Fruit fly (Drosophila melanogaster): Measurements from ENCODE around the gene Scsalpha1.
A peak's percentile ranks its signal among the peaks of the same experiment; 100 is the strongest.

Scsalpha1 gene

DNA sequence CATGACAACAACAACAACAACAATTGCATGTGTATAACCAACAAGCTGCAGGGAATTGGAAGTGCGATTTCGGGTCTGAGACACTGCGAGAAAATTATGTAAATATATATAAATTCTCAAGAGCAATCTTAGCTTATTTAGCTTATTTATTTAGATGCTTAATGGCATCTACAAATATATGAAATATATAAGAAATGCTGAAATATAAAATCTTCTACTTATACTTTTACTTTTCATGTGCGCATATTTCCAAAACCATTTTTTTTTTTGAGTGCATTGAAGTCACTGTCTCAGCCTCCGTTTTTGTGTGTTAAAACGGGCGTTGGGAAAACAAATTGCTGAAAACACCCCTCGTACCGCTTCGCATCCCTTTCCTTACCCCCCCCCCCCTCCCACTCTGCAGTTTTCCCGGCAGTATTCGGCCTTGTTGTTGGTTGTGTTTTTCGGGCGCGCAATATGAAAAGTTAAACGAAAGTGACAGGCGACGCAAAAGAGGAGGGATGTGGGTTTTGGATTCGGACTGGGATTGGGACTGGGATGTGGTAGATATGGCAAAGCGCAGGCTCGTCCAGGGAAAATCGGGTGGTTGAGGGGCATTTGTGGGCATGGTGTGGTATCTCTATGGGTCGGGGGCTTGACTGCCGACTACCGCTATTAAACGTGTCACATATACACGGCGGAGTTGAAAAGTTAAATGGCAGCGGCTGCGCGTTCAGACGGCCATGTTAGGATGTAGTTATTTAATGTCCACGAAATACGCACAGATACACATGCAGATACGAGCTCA lies 41.4 kb downstream of the Scsalpha1 start (continued):
- TF ChIP-seq CG15073 (GFP tag; optimal IDR thresholded peaks at IDR 0.05) = no peak
- no peak for TF ChIP-seq ac (GFP tag; optimal IDR thresholded peaks at IDR 0.05)
- TF ChIP-seq CG12769 (tag; optimal IDR thresholded peaks at IDR 0.05) = no peak
- no peak for TF ChIP-seq Dek (tag; optimal IDR thresholded peaks at IDR 0.05)
- TF ChIP-seq Stat92E (GFP tag; optimal IDR thresholded peaks at IDR 0.05) = peak in 1 of 3 experiments; percentile 11
- TF ChIP-seq Adf1 (GFP tag; IDR thresholded peaks at IDR 0.05) = no peak
- TF ChIP-seq gcm (GFP tag; optimal IDR thresholded peaks at IDR 0.05) = peak; percentile 55
- peak in 1 of 2 experiments; percentile 94 for TF ChIP-seq tll (GFP tag; optimal IDR thresholded peaks at IDR 0.05)
- peak; percentile 51; the same call in 1 of the 2 replicates for TF ChIP-seq ranshi (GFP tag; IDR thresholded peaks at IDR 0.05)
- TF ChIP-seq inv (GFP tag; IDR thresholded peaks at IDR 0.05; ENCODE audit: partially characterized antibody) = no peak
- TF ChIP-seq wdn (GFP tag; IDR thresholded peaks at IDR 0.05) = no peak
- TF ChIP-seq Ravus (GFP tag; IDR thresholded peaks at IDR 0.05) = no peak
- TF ChIP-seq Dip3 (GFP tag; optimal IDR thresholded peaks at IDR 0.05) = no peak
- TF ChIP-seq unpg (GFP tag; optimal IDR thresholded peaks at IDR 0.05) = peak; percentile 63
- TF ChIP-seq az2 (GFP tag; optimal IDR thresholded peaks at IDR 0.05) = peak; percentile 69
- no peak for TF ChIP-seq ham (GFP tag; IDR thresholded peaks at IDR 0.05)
- TF ChIP-seq Awh (GFP tag; IDR thresholded peaks at IDR 0.05) = peak; percentile 81
- peak; percentile 11 for TF ChIP-seq chn (GFP tag; optimal IDR thresholded peaks at IDR 0.05)
- peak; percentile 93 for TF ChIP-seq sens (GFP tag)
- TF ChIP-seq Atf-2 (GFP tag; optimal IDR thresholded peaks at IDR 0.05) = no peak
- no peak for TF ChIP-seq CG34422 (GFP tag; IDR thresholded peaks at IDR 0.05)
- no peak for TF ChIP-seq psq (GFP tag; optimal IDR thresholded peaks at IDR 0.05)
- 0 out of 2 replicates have a peak, but pooled peaks have one; percentile 22 for TF ChIP-seq CG3847 (GFP tag; IDR thresholded peaks at IDR 0.05)
- TF ChIP-seq CG14441 (GFP tag; IDR thresholded peaks at IDR 0.05) = no peak
- TF ChIP-seq CG33213 (GFP tag; optimal IDR thresholded peaks at IDR 0.05) = no peak
- no peak for TF ChIP-seq cwo (GFP tag; optimal IDR thresholded peaks at IDR 0.05)
- peak; percentile 47 for TF ChIP-seq CG30403 (GFP tag; optimal IDR thresholded peaks at IDR 0.05)
- TF ChIP-seq CG11504 (tag; optimal IDR thresholded peaks at IDR 0.05) = peak; percentile 62
- 0 out of 3 replicates have a peak, but pooled peaks have one; percentile 11 for TF ChIP-seq CG2199 (GFP tag; IDR thresholded peaks at IDR 0.05)
- TF ChIP-seq BtbVII (GFP tag; optimal IDR thresholded peaks at IDR 0.05) = no peak
- peak; percentile 60 for TF ChIP-seq HLH3B (GFP tag; IDR thresholded peaks at IDR 0.05)
- peak; percentile 54 for TF ChIP-seq CG4424 (GFP tag; optimal IDR thresholded peaks at IDR 0.05)
- peak; percentile 47; the same call in 1 of the 2 replicates for TF ChIP-seq peb (GFP tag; IDR thresholded peaks at IDR 0.05)
- TF ChIP-seq CG8281 (tag; optimal IDR thresholded peaks at IDR 0.05) = no peak
- no peak for TF ChIP-seq stwl (tag; optimal IDR thresholded peaks at IDR 0.05)
- no peak for TF ChIP-seq dan (GFP tag; IDR thresholded peaks at IDR 0.05)
- no peak for TF ChIP-seq CHES-1-like (GFP tag; optimal IDR thresholded peaks at IDR 0.05)
- TF ChIP-seq CG9817 (tag; optimal IDR thresholded peaks at IDR 0.05) = no peak
- TF ChIP-seq Hr3 (GFP tag; optimal IDR thresholded peaks at IDR 0.05) = peak; percentile 66
- TF ChIP-seq jing (GFP tag; optimal IDR thresholded peaks at IDR 0.05) = no peak
- TF ChIP-seq CG31224 (GFP tag; IDR thresholded peaks at IDR 0.05) = no peak
- TF ChIP-seq ase (GFP tag; IDR thresholded peaks at IDR 0.05) = no peak
- TF ChIP-seq CG11456 (GFP tag; IDR thresholded peaks at IDR 0.05) = no peak
- no peak for TF ChIP-seq CG15011 (GFP tag; optimal IDR thresholded peaks at IDR 0.05)
- no peak for TF ChIP-seq Dp (GFP tag; optimal IDR thresholded peaks at IDR 0.05)
- no peak for TF ChIP-seq Bgb (GFP tag; IDR thresholded peaks at IDR 0.05; ENCODE audit: partially characterized antibody)
- no peak for TF ChIP-seq H15 (GFP tag; IDR thresholded peaks at IDR 0.05)
- no peak for TF ChIP-seq Sin3A (optimal IDR thresholded peaks at IDR 0.05)
- TF ChIP-seq cad (GFP tag; optimal IDR thresholded peaks at IDR 0.05) = no peak
- no peak; the same call in 1 of the 2 replicates for TF ChIP-seq CG8765 (GFP tag; IDR thresholded peaks at IDR 0.05)

Measured in whole organism, embryonic.